Worm (Caenorhabditis elegans) whole organism, L1 larva: Measurements from ENCODE around the gene Y8A9A.2.

Experiments used
- C16A3.4 ChIP-seq: fragments of 150-350 bp; optimal IDR thresholded peaks from 2 replicates; lab custom pipeline; 2014; ENCODE audit warnings: missing biosample characterization, missing genetic modification characterization
- alr-1 ChIP-seq: fragments of 200-800 bp; sonication (Bioruptor generic); optimal IDR thresholded peaks from 2 replicates; lab custom pipeline; 2018; ENCODE audit warnings: borderline replicate concordance, mild to moderate bottlenecking, missing genetic modification characterization, missing compliant biosample characterization
- ceh-8 ChIP-seq: fragments of 200-800 bp; sonication (Bioruptor generic); optimal IDR thresholded peaks from 2 replicates; lab custom pipeline; 2018; ENCODE audit warnings: mild to moderate bottlenecking, missing genetic modification characterization, moderate library complexity, missing compliant biosample characterization
- ceh-88 ChIP-seq: fragments of 200-800 bp; sonication (Bioruptor generic); IDR thresholded peaks from 2 replicates; pipeline ENCODE4 v1.3.6; 2022; ENCODE audit warnings: missing genetic modification characterization, missing compliant biosample characterization
- ceh-90 ChIP-seq: sonication (generic microtip); optimal IDR thresholded peaks from 2 replicates; lab custom pipeline; 2016; ENCODE audit warnings: missing genetic modification characterization, missing compliant biosample characterization
- ces-1 ChIP-seq: fragments of 150-350 bp; optimal IDR thresholded peaks from 2 replicates; lab custom pipeline; 2014; ENCODE audit warnings: missing biosample characterization, missing genetic modification reagents, missing genetic modification characterization
- dsc-1 ChIP-seq: sonication (generic microtip); optimal IDR thresholded peaks from 2 replicates; lab custom pipeline; 2016; ENCODE audit warnings: mild to moderate bottlenecking, missing genetic modification characterization, missing compliant biosample characterization
- efl-1 ChIP-seq, 4 experiments: fragments of 150-350 bp; optimal IDR thresholded peaks in 3 of 4; peaks in 1 of 4; 1 replicate in 1 of 4; 2 replicates in 3 of 4; lab custom pipeline; 2014; ENCODE audit warnings: missing biosample characterization in 2 of 4, missing genetic modification characterization in 2 of 4, missing genetic modification reagents in 2 of 4
- egl-13 ChIP-seq: sonication (generic microtip); optimal IDR thresholded peaks from 2 replicates; lab custom pipeline; 2016; ENCODE audit warnings: missing genotype, missing genetic modification reagents, missing genetic modification characterization, missing compliant biosample characterization
- elt-2 ChIP-seq: sonication (generic microtip); optimal IDR thresholded peaks from 2 replicates; lab custom pipeline; 2016; ENCODE audit warnings: missing genetic modification characterization, mild to moderate bottlenecking, inconsistent platforms, missing compliant biosample characterization, missing genetic modification reagents
- ets-5 ChIP-seq: fragments of 200-800 bp; sonication (Bioruptor generic); IDR thresholded peaks from 2 replicates; pipeline ENCODE4 v1.3.6; 2022; ENCODE audit warnings: missing genetic modification characterization, missing compliant biosample characterization
- fkh-4 ChIP-seq: sonication (generic microtip); optimal IDR thresholded peaks from 2 replicates; lab custom pipeline; 2016; ENCODE audit warnings: missing compliant biosample characterization, missing genetic modification characterization, borderline replicate concordance
- fkh-8 ChIP-seq: sonication (generic microtip); optimal IDR thresholded peaks from 2 replicates; lab custom pipeline; 2016; ENCODE audit warnings: mild to moderate bottlenecking, missing genetic modification characterization, missing compliant biosample characterization
- fos-1 ChIP-seq: fragments of 150-350 bp; optimal IDR thresholded peaks from 2 replicates; lab custom pipeline; 2014; ENCODE audit warnings: missing biosample characterization, missing genetic modification characterization
- grh-1 ChIP-seq: fragments of 200-800 bp; sonication (Bioruptor generic); IDR thresholded peaks from 2 replicates; pipeline ENCODE4 v1.3.6; 2022; ENCODE audit warnings: missing genetic modification reagents, missing genetic modification characterization, missing compliant biosample characterization
- hlh-17 ChIP-seq: fragments of 200-800 bp; sonication (Bioruptor generic); optimal IDR thresholded peaks from 2 replicates; lab custom pipeline; 2018; ENCODE audit warnings: missing genetic modification characterization, mild to moderate bottlenecking, missing compliant biosample characterization, moderate library complexity, borderline replicate concordance
- hlh-4 ChIP-seq: sonication (generic microtip); optimal IDR thresholded peaks from 2 replicates; lab custom pipeline; 2016; ENCODE audit warnings: mild to moderate bottlenecking, missing genetic modification characterization, missing compliant biosample characterization
- hpl-2 ChIP-seq: fragments of 150-350 bp; optimal IDR thresholded peaks from 2 replicates; lab custom pipeline; 2014; ENCODE audit warnings: missing biosample characterization, missing genetic modification reagents, missing genetic modification characterization
- isw-1 ChIP-seq: fragments of 200-800 bp; sonication (Bioruptor generic); IDR thresholded peaks from 2 replicates; pipeline ENCODE4 v1.3.6; 2022; ENCODE audit warnings: missing genetic modification characterization, missing compliant biosample characterization
- jun-1 ChIP-seq: fragments of 150-350 bp; optimal IDR thresholded peaks from 2 replicates; lab custom pipeline; 2014; ENCODE audit warnings: missing biosample characterization, missing genetic modification reagents, missing genetic modification characterization
- lin-35 ChIP-seq, 2 experiments: fragments of 150-350 bp; optimal IDR thresholded peaks; 2 replicates each; lab custom pipeline; 2014; ENCODE audit warnings: missing biosample characterization in 2 of 2, missing genetic modification characterization in 2 of 2, missing genetic modification reagents in 2 of 2
- lsy-2 ChIP-seq, 2 experiments: fragments of 150-350 bp; optimal IDR thresholded peaks; 2 replicates each; lab custom pipeline; 2014; ENCODE audit warnings: missing biosample characterization in 2 of 2, missing genetic modification characterization in 2 of 2
- nhr-12 ChIP-seq: sonication (generic microtip); optimal IDR thresholded peaks from 2 replicates; lab custom pipeline; 2017; ENCODE audit warnings: missing biosample characterization, missing genetic modification characterization
- nhr-19 ChIP-seq: fragments of 200-800 bp; sonication (Bioruptor generic); conservative IDR thresholded peaks from 2 replicates; pipeline ENCODE4 v1.3.6; 2022; ENCODE audit warnings: missing genetic modification characterization, missing compliant biosample characterization
- nhr-20 ChIP-seq: sonication (generic microtip); optimal IDR thresholded peaks from 2 replicates; lab custom pipeline; 2016; ENCODE audit warnings: mild to moderate bottlenecking, missing genetic modification characterization, missing compliant biosample characterization
- nhr-71 ChIP-seq: sonication (generic microtip); optimal IDR thresholded peaks from 2 replicates; lab custom pipeline; 2016; ENCODE audit warnings: mild to moderate bottlenecking, missing genetic modification characterization, moderate library complexity, missing compliant biosample characterization
- nhr-90 ChIP-seq: sonication (generic microtip); optimal IDR thresholded peaks from 2 replicates; lab custom pipeline; 2016; ENCODE audit warnings: mild to moderate bottlenecking, missing genetic modification characterization, missing compliant biosample characterization; ENCODE audit not compliant: poor library complexity
- pax-3 ChIP-seq: fragments of 200-800 bp; sonication (Bioruptor generic); optimal IDR thresholded peaks from 2 replicates; lab custom pipeline; 2018; ENCODE audit warnings: mild to moderate bottlenecking, missing genetic modification characterization, moderate library complexity, missing compliant biosample characterization
- pqm-1 ChIP-seq: sonication (generic microtip); optimal IDR thresholded peaks from 3 replicates; lab custom pipeline; 2017; ENCODE audit warnings: missing biosample characterization, missing genetic modification characterization
- rnt-1 ChIP-seq: sonication (generic microtip); optimal IDR thresholded peaks from 2 replicates; lab custom pipeline; 2016; ENCODE audit warnings: mild to moderate bottlenecking, missing genetic modification characterization, moderate library complexity, missing compliant biosample characterization
- skn-1 ChIP-seq: fragments of 150-350 bp; optimal IDR thresholded peaks from 2 replicates; lab custom pipeline; 2014; ENCODE audit warnings: missing biosample characterization, missing genetic modification characterization
- snpc-4 ChIP-seq: fragments of 150-350 bp; optimal IDR thresholded peaks from 2 replicates; lab custom pipeline; 2014; ENCODE audit warnings: missing biosample characterization, missing genetic modification characterization
- sup-37 ChIP-seq: fragments of 200-800 bp; sonication (Bioruptor generic); optimal IDR thresholded peaks from 2 replicates; lab custom pipeline; 2018; ENCODE audit warnings: mild to moderate bottlenecking, missing genetic modification characterization, missing compliant biosample characterization
- swsn-7 ChIP-seq: sonication (generic microtip); optimal IDR thresholded peaks from 2 replicates; lab custom pipeline; 2016; ENCODE audit warnings: missing genetic modification characterization, missing compliant biosample characterization
- tbx-2 ChIP-seq: sonication (generic microtip); optimal IDR thresholded peaks from 2 replicates; lab custom pipeline; 2016; ENCODE audit warnings: missing genetic modification characterization, missing compliant biosample characterization
- tlp-1 ChIP-seq: fragments of 150-350 bp; optimal IDR thresholded peaks from 2 replicates; lab custom pipeline; 2014; ENCODE audit warnings: missing biosample characterization, missing genetic modification characterization
- unc-130 ChIP-seq: fragments of 150-350 bp; optimal IDR thresholded peaks from 2 replicates; lab custom pipeline; 2017; ENCODE audit warnings: missing biosample characterization, missing genetic modification characterization, inconsistent platforms
- unc-62 ChIP-seq: fragments of 150-350 bp; optimal IDR thresholded peaks from 2 replicates; lab custom pipeline; 2014; ENCODE audit warnings: missing biosample characterization, missing genetic modification reagents, missing genetic modification characterization

Gene Y8A9A.2

ce11 chrII:3785257-3785656 lies 10.2 kb upstream of the Y8A9A.2 start, which contains the start of gene T24E12.1:
Gene T24E12.1, plus strand, starts transcription at chrII:3785557.
- no peak for TF ChIP-seq nhr-19 (GFP tag; lab: Robert Waterston, UW)
- no peak for TF ChIP-seq dsc-1
- TF ChIP-seq snpc-4 (tag; lab: Kevin White, UChicago) = no peak
- TF ChIP-seq isw-1 (GFP tag; lab: Robert Waterston, UW) = no peak
- TF ChIP-seq tbx-2 (tag; lab: Kevin White, UChicago) = no peak
- TF ChIP-seq unc-130 (tag; lab: Kevin White, UChicago) = no peak
- TF ChIP-seq ets-5 = no peak
- TF ChIP-seq rnt-1 (tag; lab: Kevin White, UChicago) = no peak
- TF ChIP-seq sup-37 (GFP tag; lab: Kevin White, UChicago) = no peak
- TF ChIP-seq skn-1 (tag; lab: Kevin White, UChicago) = no peak
- TF ChIP-seq C16A3.4 (tag; lab: Kevin White, UChicago) = no peak
- no peak for TF ChIP-seq fos-1
- TF ChIP-seq fkh-4 (tag; lab: Kevin White, UChicago) = no peak
- no peak for TF ChIP-seq hpl-2 (GFP tag; lab: Kevin White, UChicago)
- no peak for TF ChIP-seq ceh-90 (tag; lab: Kevin White, UChicago)

DNA sequence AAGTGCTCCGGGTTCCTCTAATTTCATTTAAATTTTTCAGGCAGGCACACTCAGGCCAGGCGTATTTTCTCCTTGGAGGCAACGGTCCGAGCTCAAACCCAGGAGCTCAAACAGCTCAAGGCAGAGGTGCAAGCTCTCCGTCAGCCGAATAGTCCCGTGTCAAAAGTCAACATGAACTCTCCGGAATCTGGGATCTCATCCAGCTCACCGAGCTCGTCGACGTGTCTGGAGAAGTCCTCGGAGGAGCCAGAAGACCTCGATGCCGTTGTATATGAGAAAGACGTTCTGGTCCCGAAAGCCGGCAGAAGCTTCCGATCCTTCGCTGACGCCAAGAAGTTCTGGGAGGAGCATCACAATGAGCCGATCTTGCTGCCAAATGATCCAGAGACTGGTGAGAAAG lies 9.7 kb upstream of the Y8A9A.2 start:
- no peak for TF ChIP-seq tlp-1 (tag; lab: Kevin White, UChicago)
- TF ChIP-seq C16A3.4 (tag; lab: Kevin White, UChicago) = no peak
- no peak for TF ChIP-seq fkh-4 (tag; lab: Kevin White, UChicago)
- no peak for TF ChIP-seq snpc-4 (tag; lab: Kevin White, UChicago)
- TF ChIP-seq nhr-71 = no peak
- TF ChIP-seq unc-62 = no peak
- TF ChIP-seq grh-1 (GFP tag; lab: Robert Waterston, UW) = no peak
- no peak for TF ChIP-seq hlh-4 (tag; lab: Kevin White, UChicago)
- TF ChIP-seq, all 84 proteins: peak for 0

DNA sequence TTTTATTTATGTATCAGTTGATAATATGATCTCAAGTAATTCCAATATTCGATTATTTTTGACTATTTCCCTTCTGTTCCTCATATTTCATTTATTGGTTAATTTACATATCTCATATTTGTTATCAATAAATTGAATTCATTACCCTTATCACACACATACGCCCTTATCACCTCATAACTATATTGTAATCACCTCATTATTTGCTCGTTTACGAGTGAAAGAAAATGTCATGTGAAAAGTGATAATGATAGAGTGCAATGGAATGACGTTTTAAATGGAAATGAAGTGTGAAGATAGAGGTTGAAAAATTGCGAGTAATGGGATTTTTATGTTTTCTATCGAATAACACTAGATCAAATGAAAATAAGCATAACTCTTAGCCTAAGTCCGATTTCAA lies 8.9 kb upstream of the Y8A9A.2 start:
- TF ChIP-seq fkh-8 (tag; lab: Kevin White, UChicago) (peak; percentile 9), tlp-1 (tag; lab: Kevin White, UChicago) (peak; percentile 91), nhr-20 (tag; lab: Kevin White, UChicago) (peak; percentile 51), pqm-1 (tag; lab: Kevin White, UChicago) (peak; percentile 99), lin-35 (GFP tag; optimal IDR thresholded peaks at IDR 0.05; lab: Kevin White, UChicago) (peak in 1 of 2 experiments; percentile 70), alr-1 (tag; lab: Kevin White, UChicago) (no peak), hlh-17 (GFP tag; lab: Kevin White, UChicago) (no peak), grh-1 (GFP tag; lab: Robert Waterston, UW) (no peak), fos-1 (peak; percentile 4), nhr-19 (GFP tag; lab: Robert Waterston, UW) (0 out of 2 replicates have a peak, but pooled peaks have one; percentile 6), jun-1 (tag; lab: Kevin White, UChicago) (peak; percentile 88), elt-2 (tag; lab: Kevin White, UChicago) (peak; percentile 100), efl-1 (optimal IDR thresholded peaks at IDR 0.05; lab: Kevin White, UChicago) (no peak), efl-1 (GFP tag; optimal IDR thresholded peaks at IDR 0.05 in 1 of 2; lab: Kevin White, UChicago) (peak in 1 of 2 experiments; percentile 84), ceh-88 (GFP tag; lab: Robert Waterston, UW) (no peak), fkh-4 (tag; lab: Kevin White, UChicago) (no peak), ceh-8 (GFP tag; lab: Kevin White, UChicago) (peak; percentile 87), nhr-12 (no peak), nhr-90 (peak; percentile 47), pax-3 (peak; percentile 79), lsy-2 (tag; optimal IDR thresholded peaks at IDR 0.05; lab: Kevin White, UChicago) (peak in 1 of 2 experiments; percentile 58)

DNA sequence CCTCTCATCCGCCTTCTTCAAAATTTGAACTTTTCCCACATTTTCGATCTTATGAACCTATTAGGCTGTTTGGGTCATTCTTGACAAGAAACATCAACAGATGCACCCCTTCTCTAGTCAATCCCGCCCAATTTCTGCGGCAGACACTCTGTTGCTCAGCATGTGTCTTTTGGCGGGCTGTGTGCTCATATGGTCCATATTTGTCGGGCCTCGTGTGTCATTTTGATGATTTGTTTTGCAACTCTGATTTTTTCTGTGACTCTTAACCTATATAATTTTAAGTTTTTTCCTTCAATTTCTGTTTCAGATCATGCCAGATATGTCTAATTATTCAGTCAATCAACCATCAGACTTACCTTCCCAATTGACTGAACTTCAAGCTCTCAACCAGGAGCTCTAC lies 8.3 kb upstream of the Y8A9A.2 start, which contains the start of gene T24E12.13:
Gene T24E12.13 (plus strand): TSS at position 301 of the 400 bp plus-strand sequence.
- TF ChIP-seq swsn-7 (tag; lab: Kevin White, UChicago) (no peak), egl-13 (tag; lab: Kevin White, UChicago) (no peak), ces-1 (GFP tag; lab: Kevin White, UChicago) (no peak), efl-1 (optimal IDR thresholded peaks at IDR 0.05; lab: Kevin White, UChicago) (no peak), efl-1 (GFP tag; optimal IDR thresholded peaks at IDR 0.05 in 1 of 2; lab: Kevin White, UChicago) (no peak)
